Worm (Caenorhabditis elegans): ENCODE results near the gene B0035.21.

Gene B0035.21

DNA sequence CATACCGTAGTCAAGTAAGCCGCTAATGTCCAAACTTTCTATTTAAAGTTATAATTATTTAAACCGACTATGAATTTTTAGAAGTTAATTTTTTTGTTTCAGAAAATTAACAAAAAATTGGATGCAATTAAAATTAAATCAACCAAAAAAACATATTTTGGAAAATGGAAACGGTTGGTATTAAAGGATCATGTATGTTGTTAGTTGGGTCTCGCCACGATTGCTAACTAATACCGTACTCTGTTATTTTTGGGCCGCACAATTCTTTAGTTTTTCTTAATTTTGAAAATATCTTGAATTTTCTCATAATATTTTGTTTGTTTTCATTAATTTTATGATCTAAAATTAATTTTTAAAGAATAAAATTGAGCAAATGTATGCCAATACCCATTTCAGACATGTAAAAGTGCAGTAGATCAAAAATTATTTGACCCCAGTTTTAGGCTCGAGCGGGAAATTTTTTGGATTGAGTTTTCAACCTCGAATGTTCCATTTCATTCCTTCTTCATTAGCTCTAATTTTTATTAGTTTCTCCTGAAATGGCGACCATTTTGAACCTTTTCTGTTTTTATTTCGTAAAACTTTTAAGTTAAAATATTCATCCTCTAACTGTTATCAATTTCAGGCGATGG is 45.4 kb downstream of the B0035.21 start, which contains the start of gene cbd-1 (continued):
- no peak for TF ChIP-seq ccch-3 (GFP tag; optimal IDR thresholded peaks at IDR 0.05)
- no peak for TF ChIP-seq repo-1 (tag; optimal IDR thresholded peaks at IDR 0.05)
- no peak for TF ChIP-seq lag-1 (GFP tag; IDR thresholded peaks at IDR 0.05)
- 0 out of 2 replicates have a peak, but pooled peaks have one; percentile 18 for TF ChIP-seq Y53F4B.3 (GFP tag; IDR thresholded peaks at IDR 0.05)
- no peak for TF ChIP-seq F52B5.7 (tag; optimal IDR thresholded peaks at IDR 0.05)
- no peak for TF ChIP-seq F57A8.1 (GFP tag; optimal IDR thresholded peaks at IDR 0.05)
- no peak for TF ChIP-seq bed-2 (GFP tag; IDR thresholded peaks at IDR 0.05)
- TF ChIP-seq Y79H2A.3 (GFP tag; conservative IDR thresholded peaks at IDR 0.05) = peak; percentile 70; the same call in 1 of the 2 replicates
- TF ChIP-seq ztf-22 (GFP tag; optimal IDR thresholded peaks at IDR 0.05) = no peak
- TF ChIP-seq nhr-80 (tag; optimal IDR thresholded peaks at IDR 0.05) = no peak
- no peak for TF ChIP-seq unc-62 (GFP tag; optimal IDR thresholded peaks at IDR 0.05)
- no peak for TF ChIP-seq attf-3 (GFP tag; conservative IDR thresholded peaks at IDR 0.05)
- no peak for TF ChIP-seq K11D2.4 (GFP tag; IDR thresholded peaks at IDR 0.05)
- TF ChIP-seq rec-8 (tag; optimal IDR thresholded peaks at IDR 0.05) = no peak
- peak; percentile 26; the same call in 1 of the 2 replicates for TF ChIP-seq B0019.2 (GFP tag; conservative IDR thresholded peaks at IDR 0.05)
- no peak for TF ChIP-seq ztf-3 (GFP tag; optimal IDR thresholded peaks at IDR 0.05)
- TF ChIP-seq F57C9.4 (tag; optimal IDR thresholded peaks at IDR 0.05) = no peak
- no peak for TF ChIP-seq die-1 (tag; optimal IDR thresholded peaks at IDR 0.05)
- TF ChIP-seq sdz-38 (tag; optimal IDR thresholded peaks at IDR 0.05) = no peak
- TF ChIP-seq atf-7 (tag; optimal IDR thresholded peaks at IDR 0.05) = no peak
- TF ChIP-seq mes-4 (tag; optimal IDR thresholded peaks at IDR 0.05) = no peak
- no peak for TF ChIP-seq attf-6 (GFP tag; IDR thresholded peaks at IDR 0.05)
- TF ChIP-seq hsf-1 (GFP tag; IDR thresholded peaks at IDR 0.05) = peak; percentile 98
- TF ChIP-seq aptf-2 (GFP tag; conservative IDR thresholded peaks at IDR 0.05) = no peak
- no peak; the same call in 1 of the 2 replicates for TF ChIP-seq rcor-1 (GFP tag; IDR thresholded peaks at IDR 0.05)
- TF ChIP-seq lin-40 (tag; optimal IDR thresholded peaks at IDR 0.05) = no peak
- no peak for TF ChIP-seq dpff-1 (tag; optimal IDR thresholded peaks at IDR 0.05)
- no peak for TF ChIP-seq C06A6.2 (GFP tag; conservative IDR thresholded peaks at IDR 0.05)
- no peak for TF ChIP-seq nfyb-1 (GFP tag; IDR thresholded peaks at IDR 0.05)
- TF ChIP-seq B0336.3 (GFP tag; IDR thresholded peaks at IDR 0.05) = no peak
- TF ChIP-seq Y56A3A.18 (GFP tag; IDR thresholded peaks at IDR 0.05) = no peak
- TF ChIP-seq F37B4.10 (GFP tag; IDR thresholded peaks at IDR 0.05) = no peak
- TF ChIP-seq madf-10 (tag; optimal IDR thresholded peaks at IDR 0.05) = no peak
- TF ChIP-seq ceh-27 (GFP tag; optimal IDR thresholded peaks at IDR 0.05) = no peak
- peak; percentile 75 for TF ChIP-seq snpc-3.4 (tag; optimal IDR thresholded peaks at IDR 0.05)
- TF ChIP-seq cebp-1 (GFP tag; IDR thresholded peaks at IDR 0.05) = no peak
- no peak for TF ChIP-seq cebp-1 (tag; optimal IDR thresholded peaks at IDR 0.05)
- no peak for TF ChIP-seq egl-44 (GFP tag; IDR thresholded peaks at IDR 0.05)
- no peak for TF ChIP-seq attf-5 (GFP tag; optimal IDR thresholded peaks at IDR 0.05)
- no peak for TF ChIP-seq F55B11.4 (tag; optimal IDR thresholded peaks at IDR 0.05; ENCODE audit: borderline replicate concordance, insufficient read depth)
- TF ChIP-seq cebp-2 (GFP tag; IDR thresholded peaks at IDR 0.05) = no peak
- no peak for TF ChIP-seq sptf-2 (GFP tag; optimal IDR thresholded peaks at IDR 0.05)
- peak; percentile 81 for TF ChIP-seq dpl-1 (GFP tag; optimal IDR thresholded peaks at IDR 0.05)
- no peak for TF ChIP-seq nhr-120 (GFP tag; IDR thresholded peaks at IDR 0.05)
- TF ChIP-seq ztf-28 (GFP tag; IDR thresholded peaks at IDR 0.05) = no peak
- TF ChIP-seq F33H1.4 (GFP tag; IDR thresholded peaks at IDR 0.05) = peak; percentile 82
- TF ChIP-seq ets-4 (GFP tag; optimal IDR thresholded peaks at IDR 0.05) = no peak
- TF ChIP-seq K12H6.12 (tag; optimal IDR thresholded peaks at IDR 0.05) = no peak
- TF ChIP-seq fkh-3 (tag; optimal IDR thresholded peaks at IDR 0.05) = no peak

Measured in whole organism, young adult.